Worm (Caenorhabditis elegans): ENCODE measurements around the gene C04C11.1.

Gene C04C11.1

DNA sequence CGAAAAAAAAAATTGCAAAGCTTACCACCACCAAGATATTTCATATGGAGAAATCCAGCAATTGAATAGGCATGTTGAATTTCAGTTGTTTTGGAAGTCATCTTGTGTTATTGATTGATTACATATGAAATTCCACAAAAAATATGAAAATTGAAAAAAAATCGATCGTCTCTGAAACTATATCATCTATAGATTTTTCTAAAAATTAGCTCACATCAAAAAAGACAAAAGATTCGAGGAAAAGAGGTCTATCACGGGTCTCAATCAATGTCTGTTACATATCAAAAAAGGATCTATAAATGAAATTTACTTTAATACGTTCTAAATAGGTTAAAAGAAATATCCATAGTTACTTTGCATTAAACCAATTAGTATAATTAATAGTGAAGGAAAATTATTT lies 8.0 kb upstream of the C04C11.1 start, which contains the start of gene tbc-19:
tbc-19 (minus strand) TSS at position 101 of the 400 bp plus-strand sequence.
- no peak for TF ChIP-seq fkh-2 (tag; optimal IDR thresholded peaks at IDR 0.05)
- TF ChIP-seq ztf-4 (tag; optimal IDR thresholded peaks at IDR 0.05) = no peak
- TF ChIP-seq pha-4 (tag; optimal IDR thresholded peaks at IDR 0.05) = no peak
- TF ChIP-seq nhr-76 (tag; optimal IDR thresholded peaks at IDR 0.05) = no peak

ce11 chrX:14015366-14015765 lies 5.0 kb upstream of the C04C11.1 start, which contains the start of gene C04C11.25:
C04C11.25 (minus strand) TSS chrX:14015466.
- no peak for TF ChIP-seq unc-39 (tag; optimal IDR thresholded peaks at IDR 0.05)
- TF ChIP-seq tbx-2 (tag; optimal IDR thresholded peaks at IDR 0.05) = no peak
- TF ChIP-seq ztf-4 (tag; optimal IDR thresholded peaks at IDR 0.05) = no peak
- TF ChIP-seq ztf-11 (tag; optimal IDR thresholded peaks at IDR 0.05) = no peak
- no peak for TF ChIP-seq nhr-76 (tag; optimal IDR thresholded peaks at IDR 0.05)
- no peak for TF ChIP-seq fos-1 (tag; optimal IDR thresholded peaks at IDR 0.05)
- no peak for TF ChIP-seq aly-2 (tag; optimal IDR thresholded peaks at IDR 0.05)
- no peak for TF ChIP-seq egl-27 (tag; optimal IDR thresholded peaks at IDR 0.05)
- no peak for TF ChIP-seq skn-1 (tag; optimal IDR thresholded peaks at IDR 0.05)
- TF ChIP-seq zag-1 (tag; optimal IDR thresholded peaks at IDR 0.05) = no peak
- TF ChIP-seq pha-4 (tag; optimal IDR thresholded peaks at IDR 0.05) = no peak
- TF ChIP-seq nhr-28 (tag; optimal IDR thresholded peaks at IDR 0.05) = no peak
- TF ChIP-seq fkh-10 (GFP tag; optimal IDR thresholded peaks at IDR 0.05) = no peak

- TF ChIP-seq elt-3 (tag; optimal IDR thresholded peaks at IDR 0.05) (no peak), pha-4 (tag; optimal IDR thresholded peaks at IDR 0.05) (peak; percentile 75), nhr-11 (tag; optimal IDR thresholded peaks at IDR 0.05) (peak; percentile 30), nhr-43 (tag; optimal IDR thresholded peaks at IDR 0.05; ENCODE audit: poor library complexity, severe bottlenecking) (peak; percentile 71), hmg-11 (tag; optimal IDR thresholded peaks at IDR 0.05) (peak; percentile 94), R02D3.7 (tag; optimal IDR thresholded peaks at IDR 0.05) (peak; percentile 24), tbx-2 (tag; optimal IDR thresholded peaks at IDR 0.05) (peak; percentile 74), nhr-25 (tag; optimal IDR thresholded peaks at IDR 0.05) (peak; percentile 36), fkh-10 (GFP tag; optimal IDR thresholded peaks at IDR 0.05) (peak; percentile 53), elt-2 (tag; optimal IDR thresholded peaks at IDR 0.05) (peak; percentile 53), lin-39 (tag; optimal IDR thresholded peaks at IDR 0.05) (peak; percentile 36), pqm-1 (tag; optimal IDR thresholded peaks at IDR 0.05) (peak; percentile 1), snpc-4 (tag; optimal IDR thresholded peaks at IDR 0.05) (peak; percentile 1), fos-1 (tag; optimal IDR thresholded peaks at IDR 0.05) (no peak), ceh-82 (tag; optimal IDR thresholded peaks at IDR 0.05) (no peak), nhr-237 (tag; optimal IDR thresholded peaks at IDR 0.05) (no peak), nhr-23 (tag; optimal IDR thresholded peaks at IDR 0.05) (no peak), nhr-76 (tag; optimal IDR thresholded peaks at IDR 0.05) (peak; percentile 16), egl-5 (tag; optimal IDR thresholded peaks at IDR 0.05) (peak; percentile 49), eor-1 (tag; optimal IDR thresholded peaks at IDR 0.05) (no peak), jun-1 (tag; optimal IDR thresholded peaks at IDR 0.05) (peak; percentile 47), ceh-16 (tag; optimal IDR thresholded peaks at IDR 0.05) (no peak), unc-62 (GFP tag; optimal IDR thresholded peaks at IDR 0.05) (no peak), skn-1 (tag; optimal IDR thresholded peaks at IDR 0.05) (peak; percentile 56), lin-15B (tag; optimal IDR thresholded peaks at IDR 0.05) (peak; percentile 14), lsy-12 (tag; optimal IDR thresholded peaks at IDR 0.05) (peak; percentile 61), nfya-1 (tag; optimal IDR thresholded peaks at IDR 0.05; ENCODE audit: insufficient read depth) (peak; percentile 63), sea-2 (GFP tag; optimal IDR thresholded peaks at IDR 0.05) (peak; percentile 76)
These were observed 4.6 kb upstream of the C04C11.1 start for ce11 chrX:14015808-14016207.

- no peak for TF ChIP-seq pqm-1 (tag; optimal IDR thresholded peaks at IDR 0.05)
- peak; percentile 48 for TF ChIP-seq lin-39 (tag; optimal IDR thresholded peaks at IDR 0.05)
- no peak for TF ChIP-seq nhr-43 (tag; optimal IDR thresholded peaks at IDR 0.05; ENCODE audit: poor library complexity, severe bottlenecking)
- TF ChIP-seq nhr-23 (tag; optimal IDR thresholded peaks at IDR 0.05) = no peak
- TF ChIP-seq mml-1 (tag; optimal IDR thresholded peaks at IDR 0.05) = no peak
- TF ChIP-seq nhr-11 (tag; optimal IDR thresholded peaks at IDR 0.05) = no peak
- TF ChIP-seq mdl-1 (tag; optimal IDR thresholded peaks at IDR 0.05) = no peak
- no peak for TF ChIP-seq elt-3 (tag; optimal IDR thresholded peaks at IDR 0.05)
- no peak for TF ChIP-seq daf-12 (tag; optimal IDR thresholded peaks at IDR 0.05)
- TF ChIP-seq nhr-25 (tag; optimal IDR thresholded peaks at IDR 0.05) = no peak
- TF ChIP-seq elt-2 (tag; optimal IDR thresholded peaks at IDR 0.05) = no peak
- no peak for TF ChIP-seq lsy-12 (tag; optimal IDR thresholded peaks at IDR 0.05)
- TF ChIP-seq ztf-11 (tag; optimal IDR thresholded peaks at IDR 0.05) = no peak
- TF ChIP-seq fkh-2 (tag; optimal IDR thresholded peaks at IDR 0.05) = no peak
- peak; percentile 55 for TF ChIP-seq tbx-2 (tag; optimal IDR thresholded peaks at IDR 0.05)
- TF ChIP-seq aly-2 (tag; optimal IDR thresholded peaks at IDR 0.05) = no peak
- TF ChIP-seq eor-1 (tag; optimal IDR thresholded peaks at IDR 0.05) = no peak
- no peak for TF ChIP-seq ZK546.5 (tag; optimal IDR thresholded peaks at IDR 0.05)
- no peak for TF ChIP-seq zag-1 (tag; optimal IDR thresholded peaks at IDR 0.05)
- TF ChIP-seq ceh-82 (tag; optimal IDR thresholded peaks at IDR 0.05) = no peak
- TF ChIP-seq ceh-28 (tag; optimal IDR thresholded peaks at IDR 0.05) = no peak
- TF ChIP-seq nfya-1 (tag; optimal IDR thresholded peaks at IDR 0.05; ENCODE audit: insufficient read depth) = peak; percentile 88
- TF ChIP-seq ceh-16 (tag; optimal IDR thresholded peaks at IDR 0.05) = no peak
- TF ChIP-seq egl-27 (tag; optimal IDR thresholded peaks at IDR 0.05) = no peak
- no peak for TF ChIP-seq skn-1 (tag; optimal IDR thresholded peaks at IDR 0.05)
- peak; percentile 86 for TF ChIP-seq hmg-11 (tag; optimal IDR thresholded peaks at IDR 0.05)
- TF ChIP-seq nhr-12 (tag; optimal IDR thresholded peaks at IDR 0.05) = no peak
- peak; percentile 19 for TF ChIP-seq egl-5 (tag; optimal IDR thresholded peaks at IDR 0.05)
- no peak for TF ChIP-seq fos-1 (tag; optimal IDR thresholded peaks at IDR 0.05)
- TF ChIP-seq nhr-77 (tag; optimal IDR thresholded peaks at IDR 0.05) = no peak
- TF ChIP-seq nhr-67 (tag; optimal IDR thresholded peaks at IDR 0.05) = no peak
These were observed 3.7 kb upstream of the C04C11.1 start for ce11 chrX:14016698-14017097.

Measured in whole organism, L3 larva.